Fruit fly (Drosophila melanogaster) whole organism, pupa: ENCODE data around the gene CG6465.

Experiments
- CG12605 ChIP-seq: fragments of 200-800 bp; sonication (Bioruptor generic); IDR thresholded peaks from 2 replicates; pipeline ENCODE4 v1.3.6; 2022; ENCODE audit warnings: missing biosample characterization, missing genetic modification characterization
- CG13204 ChIP-seq: fragments of 200-800 bp; sonication (Bioruptor generic); optimal IDR thresholded peaks from 2 replicates; lab custom pipeline; 2018; ENCODE audit warnings: missing biosample characterization, mild to moderate bottlenecking, missing genetic modification characterization, moderate library complexity
- CG14655 ChIP-seq: fragments of 200-800 bp; sonication (Bioruptor generic); optimal IDR thresholded peaks from 3 replicates; lab custom pipeline; 2017; ENCODE audit warnings: mild to moderate bottlenecking, missing biosample characterization, missing genetic modification reagents, missing genetic modification characterization
- CG32121 ChIP-seq: fragments of 200-800 bp; sonication (Bioruptor generic); IDR thresholded peaks from 2 replicates; pipeline ENCODE4 v1.3.6; 2022; ENCODE audit warnings: missing biosample characterization, missing genetic modification characterization
- CG8159 ChIP-seq: fragments of 200-800 bp; sonication (Bioruptor generic); optimal IDR thresholded peaks from 3 replicates; lab custom pipeline; 2018; ENCODE audit warnings: missing biosample characterization, mild to moderate bottlenecking, missing genetic modification characterization, moderate library complexity
- D1 ChIP-seq: fragments of 200-800 bp; sonication (Bioruptor generic); optimal IDR thresholded peaks from 2 replicates; lab custom pipeline; 2018; ENCODE audit warnings: missing biosample characterization, mild to moderate bottlenecking, missing genetic modification characterization, moderate library complexity
- Ets98B ChIP-seq: fragments of 200-800 bp; sonication (Bioruptor generic); IDR thresholded peaks from 2 replicates; pipeline ENCODE4 v1.3.6; 2022; ENCODE audit warnings: missing biosample characterization, missing genetic modification characterization
- Pif1B ChIP-seq: fragments of 200-800 bp; sonication (Bioruptor generic); optimal IDR thresholded peaks from 3 replicates; lab custom pipeline; 2016; ENCODE audit warnings: missing biosample characterization, missing genetic modification characterization
- gl ChIP-seq: fragments of 200-800 bp; sonication (Bioruptor generic); optimal IDR thresholded peaks from 2 replicates; lab custom pipeline; 2018; ENCODE audit warnings: missing biosample characterization, mild to moderate bottlenecking, missing genetic modification characterization

dm6 chr3R:10675101-10675500 lies 1.9 kb downstream of the CG6465 start:
- no peak for TF ChIP-seq CG8159 (tag; lab: Kevin White, UChicago)
- no peak for TF ChIP-seq Pif1B (GFP tag; lab: Kevin White, UChicago)
- TF ChIP-seq CG13204 (GFP tag; lab: Kevin White, UChicago), result no peak
- no peak for TF ChIP-seq CG14655 (GFP tag; lab: Kevin White, UChicago)
- no peak for TF ChIP-seq CG12605 (GFP tag; lab: Robert Waterston, UW)
- no peak for TF ChIP-seq CG32121
- no peak for TF ChIP-seq D1 (tag; lab: Kevin White, UChicago)
- TF ChIP-seq gl (tag; lab: Kevin White, UChicago), result no peak
- TF ChIP-seq Ets98B (GFP tag; lab: Robert Waterston, UW), result no peak
